Worm (Caenorhabditis elegans) whole organism, young adult: ENCODE data around the gene hpo-7.

Experiments
- B0019.2 ChIP-seq: fragments of 200-800 bp; sonication (Bioruptor generic); conservative IDR thresholded peaks from 2 replicates; pipeline ENCODE4 v1.3.6; 2022; ENCODE audit warnings: missing genetic modification reagents, missing genetic modification characterization, missing compliant biosample characterization
- D2030.7 ChIP-seq: fragments of 200-800 bp; sonication (Bioruptor generic); IDR thresholded peaks from 2 replicates; pipeline ENCODE4 v1.3.6; 2022; ENCODE audit warnings: missing genetic modification reagents, missing genetic modification characterization, missing compliant biosample characterization
- F33H1.4 ChIP-seq: fragments of 200-800 bp; sonication (Bioruptor generic); IDR thresholded peaks from 2 replicates; pipeline ENCODE4 v1.3.6; 2022; ENCODE audit warnings: missing genetic modification reagents, missing genetic modification characterization, missing compliant biosample characterization
- F49E8.2 ChIP-seq: sonication (generic microtip); optimal IDR thresholded peaks from 3 replicates; lab custom pipeline; 2017; ENCODE audit warnings: missing genetic modification characterization, mild to moderate bottlenecking, missing compliant biosample characterization, antibody characterized with exemption, moderate library complexity; ENCODE audit not compliant: insufficient read depth
- F52B5.7 ChIP-seq: sonication (generic microtip); optimal IDR thresholded peaks from 2 replicates; lab custom pipeline; 2016; ENCODE audit warnings: mild to moderate bottlenecking, missing genetic modification characterization, missing compliant biosample characterization
- F57C9.4 ChIP-seq: sonication (generic microtip); optimal IDR thresholded peaks from 2 replicates; lab custom pipeline; 2017; ENCODE audit warnings: mild to moderate bottlenecking, missing genetic modification characterization, missing compliant biosample characterization
- K11D2.4 ChIP-seq: fragments of 200-800 bp; sonication (Bioruptor generic); IDR thresholded peaks from 2 replicates; pipeline ENCODE4 v1.3.6; 2022; ENCODE audit warnings: missing genetic modification reagents, missing genetic modification characterization, missing compliant biosample characterization
- K12H6.12 ChIP-seq: fragments of 200-800 bp; sonication (Bioruptor generic); optimal IDR thresholded peaks from 2 replicates; lab custom pipeline; 2018; ENCODE audit warnings: mild to moderate bottlenecking, missing genetic modification characterization, missing compliant biosample characterization
- Y53F4B.3 ChIP-seq: fragments of 200-800 bp; sonication (Bioruptor generic); IDR thresholded peaks from 2 replicates; pipeline ENCODE4 v1.3.6; 2022; ENCODE audit warnings: missing genetic modification reagents, missing genetic modification characterization, missing compliant biosample characterization
- aptf-3 ChIP-seq: fragments of 200-800 bp; sonication (Bioruptor generic); IDR thresholded peaks from 2 replicates; pipeline ENCODE4 v1.3.6; 2022; ENCODE audit warnings: missing genetic modification characterization, missing compliant biosample characterization
- athp-1 ChIP-seq: sonication (generic microtip); optimal IDR thresholded peaks from 2 replicates; lab custom pipeline; 2017; ENCODE audit warnings: mild to moderate bottlenecking, missing genetic modification characterization, missing compliant biosample characterization
- attf-5 ChIP-seq: fragments of 200-800 bp; sonication (Bioruptor generic); optimal IDR thresholded peaks from 2 replicates; lab custom pipeline; 2018; ENCODE audit warnings: mild to moderate bottlenecking, missing genetic modification characterization, missing compliant biosample characterization
- bed-2 ChIP-seq: fragments of 200-800 bp; sonication (Bioruptor generic); IDR thresholded peaks from 2 replicates; pipeline ENCODE4 v1.3.6; 2022; ENCODE audit warnings: missing genetic modification reagents, missing genetic modification characterization, missing compliant biosample characterization
- ceh-91 ChIP-seq: fragments of 200-800 bp; sonication (Bioruptor generic); IDR thresholded peaks from 2 replicates; pipeline ENCODE4 v1.3.6; 2022; ENCODE audit warnings: missing genetic modification reagents, missing genetic modification characterization, missing compliant biosample characterization
- chd-7 ChIP-seq: sonication (generic microtip); optimal IDR thresholded peaks from 2 replicates; lab custom pipeline; 2016; ENCODE audit warnings: mild to moderate bottlenecking, missing genetic modification characterization, moderate library complexity, missing compliant biosample characterization
- dox-1 ChIP-seq: fragments of 200-800 bp; sonication (Bioruptor generic); IDR thresholded peaks from 2 replicates; pipeline ENCODE4 v1.3.6; 2022; ENCODE audit warnings: missing genetic modification reagents, missing genetic modification characterization, missing compliant biosample characterization
- dpff-1 ChIP-seq: sonication (generic microtip); optimal IDR thresholded peaks from 2 replicates; lab custom pipeline; 2017; ENCODE audit warnings: mild to moderate bottlenecking, missing genetic modification characterization, missing compliant biosample characterization
- fkh-3 ChIP-seq: sonication (generic microtip); optimal IDR thresholded peaks from 2 replicates; lab custom pipeline; 2016; ENCODE audit warnings: mild to moderate bottlenecking, missing genetic modification characterization, missing compliant biosample characterization
- him-1 ChIP-seq: sonication (generic microtip); optimal IDR thresholded peaks from 2 replicates; lab custom pipeline; 2016; ENCODE audit warnings: missing genotype, missing genetic modification reagents, missing genetic modification characterization, missing compliant biosample characterization
- hrde-1 ChIP-seq: sonication (generic microtip); optimal IDR thresholded peaks from 2 replicates; lab custom pipeline; 2016; ENCODE audit warnings: missing genetic modification characterization, mild to moderate bottlenecking, missing compliant biosample characterization, moderate library complexity, missing genotype, missing genetic modification reagents, borderline replicate concordance
- lin-35 ChIP-seq, 3 experiments: fragments of 150-350 bp in 2 of 3; sonication (generic microtip) in 1 of 3; optimal IDR thresholded peaks; 2 replicates each; lab custom pipeline; 2014 to 2018; ENCODE audit warnings: missing biosample characterization in 3 of 3, missing genetic modification characterization in 3 of 3, missing genetic modification reagents in 3 of 3
- lir-1 ChIP-seq: fragments of 200-800 bp; sonication (Bioruptor generic); conservative IDR thresholded peaks from 2 replicates; pipeline ENCODE4 v1.3.6; 2022; ENCODE audit warnings: missing genetic modification reagents, missing genetic modification characterization, missing compliant biosample characterization
- madf-8 ChIP-seq: fragments of 200-800 bp; sonication (Bioruptor generic); conservative IDR thresholded peaks from 2 replicates; pipeline ENCODE4 v1.3.6; 2022; ENCODE audit warnings: missing genetic modification reagents, missing genetic modification characterization, missing compliant biosample characterization
- mcd-1 ChIP-seq: fragments of 200-800 bp; sonication (Bioruptor generic); IDR thresholded peaks from 2 replicates; pipeline ENCODE4 v1.3.6; 2022; ENCODE audit warnings: missing genetic modification reagents, missing genetic modification characterization, missing compliant biosample characterization
- nfya-2 ChIP-seq: fragments of 200-800 bp; sonication (Bioruptor generic); IDR thresholded peaks from 2 replicates; pipeline ENCODE4 v1.3.6; 2022; ENCODE audit warnings: missing genetic modification reagents, missing genetic modification characterization, missing compliant biosample characterization
- rcor-1 ChIP-seq: fragments of 200-800 bp; sonication (Bioruptor generic); IDR thresholded peaks from 2 replicates; pipeline ENCODE4 v1.3.6; 2022; ENCODE audit warnings: missing genetic modification reagents, missing genetic modification characterization, missing compliant biosample characterization
- rpc-1 ChIP-seq, 2 experiments: fragments of 150-350 bp in 1 of 2; sonication (generic microtip) in 1 of 2; optimal IDR thresholded peaks; 2 replicates each; lab custom pipeline; 2014 to 2018; ENCODE audit warnings: missing biosample characterization in 1 of 2, missing genetic modification characterization in 1 of 2, missing genetic modification reagents in 1 of 2, missing genotype in 1 of 2
- sea-2 ChIP-seq: fragments of 200-800 bp; sonication (Bioruptor generic); IDR thresholded peaks from 2 replicates; pipeline ENCODE4 v1.3.6; 2022; ENCODE audit warnings: missing genetic modification characterization, missing compliant biosample characterization
- snpc-1.3 ChIP-seq: sonication (generic microtip); optimal IDR thresholded peaks from 2 replicates; lab custom pipeline; 2017; ENCODE audit warnings: missing genetic modification characterization, mild to moderate bottlenecking, missing compliant biosample characterization, antibody characterized with exemption, moderate library complexity, missing genotype, missing genetic modification reagents; ENCODE audit not compliant: insufficient read depth
- snpc-3.4 ChIP-seq: sonication (generic microtip); optimal IDR thresholded peaks from 2 replicates; lab custom pipeline; 2017; ENCODE audit warnings: missing genetic modification characterization, mild to moderate bottlenecking, missing compliant biosample characterization, antibody characterized with exemption, moderate library complexity, missing genotype, missing genetic modification reagents
- xnd-1 ChIP-seq: sonication (generic microtip); optimal IDR thresholded peaks from 2 replicates; lab custom pipeline; 2016; ENCODE audit warnings: missing genotype, missing genetic modification reagents, missing genetic modification characterization, missing compliant biosample characterization
- ztf-26 ChIP-seq: sonication (generic microtip); optimal IDR thresholded peaks from 2 replicates; lab custom pipeline; 2017; ENCODE audit warnings: missing genetic modification characterization, missing compliant biosample characterization

hpo-7 gene

ce11 chrII:2116794-2117193 is 18.7 kb downstream of the hpo-7 start, which contains the start of gene srh-195:
TSS of gene srh-195 (minus strand) at chrII:2116894.
- TF ChIP-seq F33H1.4 (GFP tag; lab: Robert Waterston, UW), result no peak
- no peak for TF ChIP-seq ceh-91 (GFP tag; lab: Robert Waterston, UW)

- no peak for TF ChIP-seq attf-5 (GFP tag; lab: Kevin White, UChicago)
- no peak for TF ChIP-seq F52B5.7 (tag; lab: Kevin White, UChicago)
- TF ChIP-seq mcd-1 (GFP tag; lab: Robert Waterston, UW), result no peak
- TF ChIP-seq rpc-1 (optimal IDR thresholded peaks at IDR 0.05; lab: Kevin White, UChicago), result no peak
- no peak for TF ChIP-seq rpc-1 (tag; optimal IDR thresholded peaks at IDR 0.05; lab: Kevin White, UChicago)
- no peak for TF ChIP-seq madf-8 (GFP tag; lab: Robert Waterston, UW)
- no peak for TF ChIP-seq D2030.7
- TF ChIP-seq lin-35 (GFP tag; optimal IDR thresholded peaks at IDR 0.05; lab: Kevin White, UChicago), result no peak
- no peak for TF ChIP-seq hrde-1 (tag; lab: Kevin White, UChicago)
- TF ChIP-seq fkh-3 (tag; lab: Kevin White, UChicago), result no peak
- no peak for TF ChIP-seq chd-7
- TF ChIP-seq F57C9.4, result no peak
These were observed 21.0 kb downstream of the hpo-7 start for ce11 chrII:2114488-2114887.

ce11 chrII:2112948-2113347 is 22.6 kb downstream of the hpo-7 start, which contains the start of gene R52.6:
TSS of gene R52.6 (minus strand) at chrII:2113048.
- TF ChIP-seq ztf-26 (tag; lab: Kevin White, UChicago) (no peak), lir-1 (GFP tag; lab: Robert Waterston, UW) (no peak), dox-1 (no peak), B0019.2 (GFP tag; lab: Robert Waterston, UW) (no peak), rcor-1 (GFP tag; lab: Robert Waterston, UW) (no peak)

- TF ChIP-seq ceh-91 (GFP tag; lab: Robert Waterston, UW) (no peak), F49E8.2 (tag; lab: Kevin White, UChicago) (no peak), aptf-3 (GFP tag; lab: Robert Waterston, UW) (no peak), him-1 (peak; percentile 52), K12H6.12 (no peak), snpc-1.3 (tag; lab: Kevin White, UChicago) (no peak), athp-1 (no peak)
These were observed 25.6 kb downstream of the hpo-7 start, which contains the start of gene R52.5 for ce11 chrII:2109943-2110342. TSS of gene R52.5 (minus strand) at chrII:2110043.

ce11 chrII:2108295-2108694 is 27.2 kb downstream of the hpo-7 start, which contains the start of gene R52.4:
TSS of gene R52.4 (minus strand) at chrII:2108395.
- TF ChIP-seq K12H6.12 (no peak), ceh-91 (GFP tag; lab: Robert Waterston, UW) (no peak), Y53F4B.3 (GFP tag; lab: Robert Waterston, UW) (no peak), xnd-1 (tag; lab: Kevin White, UChicago) (no peak), K11D2.4 (GFP tag; lab: Robert Waterston, UW) (no peak), lin-35 (GFP tag; optimal IDR thresholded peaks at IDR 0.05; lab: Kevin White, UChicago) (no peak), sea-2 (GFP tag; lab: Robert Waterston, UW) (no peak), bed-2 (GFP tag; lab: Robert Waterston, UW) (no peak), dpff-1 (no peak), snpc-3.4 (tag; lab: Kevin White, UChicago) (no peak), nfya-2 (no peak)
